Worm (Caenorhabditis elegans) whole organism, L2 larva: ENCODE data around the gene Y70C5C.1.

Experiments
- R02D3.7 ChIP-seq: fragments of 150-350 bp; optimal IDR thresholded peaks from 2 replicates; lab custom pipeline; 2014; ENCODE audit warnings: missing biosample characterization, missing genetic modification characterization
- Y55F3AM.14 ChIP-seq: fragments of 200-800 bp; sonication (Bioruptor generic); optimal IDR thresholded peaks from 2 replicates; lab custom pipeline; 2018; ENCODE audit warnings: mild to moderate bottlenecking, missing genetic modification characterization, missing compliant biosample characterization
- ZK546.5 ChIP-seq: sonication (generic microtip); optimal IDR thresholded peaks from 2 replicates; lab custom pipeline; 2017; ENCODE audit warnings: missing biosample characterization, missing genetic modification characterization
- aly-2 ChIP-seq: fragments of 150-350 bp; optimal IDR thresholded peaks from 2 replicates; lab custom pipeline; 2014; ENCODE audit warnings: missing biosample characterization, missing genetic modification characterization
- ama-1 ChIP-seq: fragments of 150-350 bp; optimal IDR thresholded peaks from 2 replicates; lab custom pipeline; 2018; ENCODE audit warnings: inconsistent platforms
- blmp-1 ChIP-seq: sonication (generic microtip); optimal IDR thresholded peaks from 2 replicates; lab custom pipeline; 2017; ENCODE audit warnings: missing genetic modification characterization, mild to moderate bottlenecking, missing compliant biosample characterization, antibody characterized with exemption, moderate library complexity; ENCODE audit not compliant: insufficient read depth
- ceh-82 ChIP-seq: fragments of 150-350 bp; optimal IDR thresholded peaks from 2 replicates; lab custom pipeline; 2014; ENCODE audit warnings: missing biosample characterization, missing genetic modification characterization
- crh-2 ChIP-seq: sonication (generic microtip); optimal IDR thresholded peaks from 2 replicates; lab custom pipeline; 2017; ENCODE audit warnings: missing biosample characterization, missing genetic modification characterization
- dmd-4 ChIP-seq: sonication (generic microtip); optimal IDR thresholded peaks from 2 replicates; lab custom pipeline; 2017; ENCODE audit warnings: missing biosample characterization, missing genetic modification characterization
- egl-27 ChIP-seq: sonication (generic microtip); optimal IDR thresholded peaks from 3 replicates; lab custom pipeline; 2017; ENCODE audit warnings: missing biosample characterization, missing genetic modification reagents, missing genetic modification characterization
- elt-1 ChIP-seq: fragments of 150-350 bp; optimal IDR thresholded peaks from 2 replicates; lab custom pipeline; 2014; ENCODE audit warnings: missing biosample characterization, missing genetic modification characterization
- elt-3 ChIP-seq: sonication (generic microtip); optimal IDR thresholded peaks from 2 replicates; lab custom pipeline; 2017; ENCODE audit warnings: missing biosample characterization, missing genetic modification characterization
- lin-11 ChIP-seq: fragments of 150-350 bp; sonication (generic microtip); optimal IDR thresholded peaks from 2 replicates; lab custom pipeline; 2014; ENCODE audit warnings: missing biosample characterization, missing genetic modification characterization, inconsistent platforms, mixed read lengths
- lin-13 ChIP-seq: fragments of 150-350 bp; optimal IDR thresholded peaks from 2 replicates; lab custom pipeline; 2014; ENCODE audit warnings: missing biosample characterization, missing genetic modification reagents, missing genetic modification characterization
- lin-39 ChIP-seq: fragments of 150-350 bp; optimal IDR thresholded peaks from 2 replicates; lab custom pipeline; 2014; ENCODE audit warnings: missing biosample characterization, missing genetic modification reagents, missing genetic modification characterization
- lsy-2 ChIP-seq, 2 experiments: fragments of 150-350 bp in 1 of 2; sonication (generic microtip) in 1 of 2; optimal IDR thresholded peaks; 2 replicates each; lab custom pipeline; 2014 to 2017; ENCODE audit warnings: missing biosample characterization in 2 of 2, missing genetic modification characterization in 2 of 2
- mab-5 ChIP-seq: fragments of 150-350 bp; optimal IDR thresholded peaks from 2 replicates; lab custom pipeline; 2014; ENCODE audit warnings: missing biosample characterization, missing genetic modification characterization
- mdl-1 ChIP-seq, 2 experiments: fragments of 150-350 bp in 1 of 2; sonication (generic microtip) in 1 of 2; optimal IDR thresholded peaks; 2 replicates each; lab custom pipeline; 2017; ENCODE audit warnings: missing biosample characterization in 2 of 2, missing genetic modification characterization in 2 of 2
- nhr-10 ChIP-seq: sonication (generic microtip); optimal IDR thresholded peaks from 2 replicates; lab custom pipeline; 2017; ENCODE audit warnings: missing biosample characterization, missing genetic modification characterization
- nhr-11 ChIP-seq: fragments of 150-350 bp; optimal IDR thresholded peaks from 2 replicates; lab custom pipeline; 2014; ENCODE audit warnings: missing biosample characterization, missing genetic modification characterization
- nhr-129 ChIP-seq: fragments of 150-350 bp; optimal IDR thresholded peaks from 2 replicates; lab custom pipeline; 2014; ENCODE audit warnings: missing biosample characterization, missing genetic modification characterization
- nhr-21 ChIP-seq: fragments of 150-350 bp; optimal IDR thresholded peaks from 2 replicates; lab custom pipeline; 2014; ENCODE audit warnings: missing biosample characterization, missing genetic modification characterization
- nhr-23 ChIP-seq: fragments of 150-350 bp; optimal IDR thresholded peaks from 2 replicates; lab custom pipeline; 2014; ENCODE audit warnings: missing biosample characterization, missing genetic modification reagents, missing genetic modification characterization
- nhr-237 ChIP-seq: fragments of 150-350 bp; optimal IDR thresholded peaks from 2 replicates; lab custom pipeline; 2014; ENCODE audit warnings: missing biosample characterization, missing genetic modification characterization
- nhr-25 ChIP-seq: fragments of 150-350 bp; sonication (generic microtip); optimal IDR thresholded peaks from 3 replicates; lab custom pipeline; 2014; ENCODE audit warnings: missing biosample characterization, missing genetic modification characterization
- nhr-6 ChIP-seq: fragments of 150-350 bp; optimal IDR thresholded peaks from 2 replicates; lab custom pipeline; 2014; ENCODE audit warnings: missing biosample characterization, missing genetic modification characterization
- nhr-77 ChIP-seq: fragments of 150-350 bp; optimal IDR thresholded peaks from 2 replicates; lab custom pipeline; 2014; ENCODE audit warnings: missing biosample characterization, missing genetic modification characterization
- sem-4 ChIP-seq: fragments of 150-350 bp; optimal IDR thresholded peaks from 2 replicates; lab custom pipeline; 2014; ENCODE audit warnings: missing biosample characterization, missing genetic modification reagents, missing genetic modification characterization
- skn-1 ChIP-seq: sonication (generic microtip); optimal IDR thresholded peaks from 2 replicates; lab custom pipeline; 2017; ENCODE audit warnings: missing biosample characterization, missing genetic modification characterization
- snpc-4 ChIP-seq: fragments of 150-350 bp; optimal IDR thresholded peaks from 2 replicates; lab custom pipeline; 2014; ENCODE audit warnings: missing biosample characterization, missing genetic modification characterization
- unc-39 ChIP-seq: fragments of 150-350 bp; optimal IDR thresholded peaks from 2 replicates; lab custom pipeline; 2014; ENCODE audit warnings: missing biosample characterization, missing genetic modification characterization
- unc-55 ChIP-seq: fragments of 150-350 bp; sonication (generic microtip); optimal IDR thresholded peaks from 3 replicates; lab custom pipeline; 2014; ENCODE audit warnings: missing biosample characterization, missing genetic modification reagents, missing genetic modification characterization
- unc-62 ChIP-seq: fragments of 150-350 bp; optimal IDR thresholded peaks from 2 replicates; lab custom pipeline; 2014; ENCODE audit warnings: missing biosample characterization, missing genetic modification reagents, missing genetic modification characterization
- ztf-1 ChIP-seq: fragments of 200-800 bp; sonication (Bioruptor generic); conservative IDR thresholded peaks from 2 replicates; pipeline ENCODE4 v1.3.6; 2022; ENCODE audit warnings: missing genetic modification characterization, missing compliant biosample characterization

The Y70C5C.1 gene

DNA sequence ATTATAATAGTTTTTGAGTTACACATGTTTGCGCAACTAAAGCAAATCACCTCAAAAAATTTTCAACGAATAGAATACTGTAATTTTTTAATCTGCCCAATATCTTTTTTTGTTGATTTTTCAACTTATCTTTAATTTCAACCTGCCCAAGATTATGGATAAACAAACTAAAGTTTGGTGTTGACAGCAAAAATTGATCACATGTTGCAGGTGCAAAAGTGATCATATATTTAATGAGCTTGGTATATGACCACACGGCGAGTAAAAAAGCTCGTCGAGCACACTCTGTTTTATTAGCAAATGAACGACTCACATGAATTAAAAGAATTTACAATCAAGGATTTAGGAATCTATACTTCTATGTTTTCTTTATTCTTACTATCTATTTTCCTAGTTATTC lies 24.5 kb upstream of the Y70C5C.1 start, which contains the start of gene srz-1:
srz-1 (plus strand) TSS at position 301 of the 400 bp plus-strand sequence.
- TF ChIP-seq ZK546.5 (tag; lab: Kevin White, UChicago) (no peak), nhr-237 (tag; lab: Kevin White, UChicago) (no peak), skn-1 (tag; lab: Kevin White, UChicago) (no peak), aly-2 (tag; lab: Kevin White, UChicago) (no peak), nhr-23 (no peak), R02D3.7 (tag; lab: Kevin White, UChicago) (no peak), lin-11 (tag; lab: Kevin White, UChicago) (no peak), dmd-4 (no peak)

DNA sequence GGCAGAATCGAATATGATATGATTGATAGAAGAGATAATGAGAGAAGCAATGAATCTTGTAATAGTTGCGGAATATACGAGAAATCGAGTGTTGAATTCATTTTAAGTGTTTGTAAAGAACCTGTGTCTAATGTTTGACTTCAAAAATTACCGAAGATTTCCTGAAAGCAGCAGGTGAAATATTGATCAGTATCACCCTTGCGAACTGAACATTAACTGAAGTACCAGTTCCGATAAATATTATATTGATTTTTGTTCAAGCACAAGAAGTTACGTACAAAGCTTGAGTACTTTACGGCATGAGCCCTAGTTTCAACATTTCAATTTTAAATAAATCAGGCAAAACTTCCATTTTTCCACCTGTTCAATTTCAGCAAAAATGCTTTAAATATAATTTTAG lies 20.8 kb upstream of the Y70C5C.1 start, which contains the start of gene srz-103:
srz-103 (minus strand) TSS at position 101 of the 400 bp plus-strand sequence.
- TF ChIP-seq mab-5 (tag; lab: Kevin White, UChicago) (no peak), dmd-4 (no peak), egl-27 (tag; lab: Kevin White, UChicago) (no peak), aly-2 (tag; lab: Kevin White, UChicago) (no peak), unc-55 (GFP tag; lab: Kevin White, UChicago) (no peak), blmp-1 (tag; lab: Kevin White, UChicago) (no peak), ceh-82 (tag; lab: Kevin White, UChicago) (no peak), nhr-11 (tag; lab: Kevin White, UChicago) (no peak), lin-11 (tag; lab: Kevin White, UChicago) (no peak), ZK546.5 (tag; lab: Kevin White, UChicago) (no peak), unc-39 (tag; lab: Kevin White, UChicago) (no peak), nhr-6 (tag; lab: Kevin White, UChicago) (no peak), nhr-77 (tag; lab: Kevin White, UChicago) (no peak), unc-62 (GFP tag; lab: Kevin White, UChicago) (no peak), ztf-1 (GFP tag; lab: Robert Waterston, UW) (no peak)

DNA sequence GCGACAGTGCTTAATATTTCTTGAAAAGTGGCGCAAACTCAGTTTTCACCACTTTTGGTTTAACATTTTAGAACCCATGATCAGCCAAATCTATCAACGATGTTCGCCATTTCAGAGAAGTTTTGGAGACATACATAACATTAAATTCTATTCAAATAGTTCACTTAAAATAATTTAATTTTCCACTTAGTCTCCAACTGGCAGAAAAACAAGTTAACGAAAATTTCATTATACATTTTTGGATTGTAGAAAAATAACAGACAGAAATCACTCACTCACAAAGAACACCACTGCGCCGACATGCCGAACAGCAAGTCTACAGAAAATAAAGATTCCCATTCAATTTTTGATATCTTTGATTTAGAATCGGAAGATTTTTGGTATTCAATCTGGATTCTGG lies 20.0 kb upstream of the Y70C5C.1 start, which contains the start of gene srw-44:
srw-44 (plus strand) TSS at position 301 of the 400 bp plus-strand sequence.
- TF ChIP-seq ama-1 (no peak), lin-39 (tag; lab: Kevin White, UChicago) (no peak), unc-39 (tag; lab: Kevin White, UChicago) (no peak), mdl-1 (tag; optimal IDR thresholded peaks at IDR 0.05; lab: Kevin White, UChicago) (no peak), nhr-21 (tag; lab: Kevin White, UChicago) (no peak), elt-1 (tag; lab: Kevin White, UChicago) (no peak), lin-13 (GFP tag; lab: Kevin White, UChicago) (no peak), nhr-10 (tag; lab: Kevin White, UChicago) (no peak), lsy-2 (tag; optimal IDR thresholded peaks at IDR 0.05; lab: Kevin White, UChicago) (no peak), sem-4 (tag; lab: Kevin White, UChicago) (no peak), nhr-25 (tag; lab: Kevin White, UChicago) (no peak), unc-62 (GFP tag; lab: Kevin White, UChicago) (no peak), ZK546.5 (tag; lab: Kevin White, UChicago) (no peak), snpc-4 (tag; lab: Kevin White, UChicago) (no peak), nhr-77 (tag; lab: Kevin White, UChicago) (no peak)

DNA sequence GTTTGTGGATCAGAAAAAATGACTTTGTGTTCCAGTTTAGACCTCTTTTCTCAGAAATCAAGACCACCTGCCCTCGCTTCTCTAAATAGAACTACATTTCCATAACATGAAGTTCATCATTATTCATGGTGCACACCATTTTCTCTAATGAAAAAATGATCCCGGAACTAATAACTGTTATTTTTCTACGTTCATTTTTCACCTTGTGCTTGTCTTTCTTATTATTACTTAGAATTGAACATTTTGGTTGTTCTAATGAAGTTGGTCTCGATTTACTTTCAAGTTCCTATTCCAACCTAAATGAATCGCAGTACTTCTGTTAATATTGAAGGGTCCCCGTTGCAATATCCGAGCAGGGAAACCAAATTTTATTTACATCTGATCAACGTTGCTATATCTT lies 17.1 kb upstream of the Y70C5C.1 start, which contains the start of gene srw-36:
srw-36 (plus strand) TSS at position 301 of the 400 bp plus-strand sequence.
- no peak for TF ChIP-seq ztf-1 (GFP tag; lab: Robert Waterston, UW)
- TF ChIP-seq, all 48 proteins: peak for 0

DNA sequence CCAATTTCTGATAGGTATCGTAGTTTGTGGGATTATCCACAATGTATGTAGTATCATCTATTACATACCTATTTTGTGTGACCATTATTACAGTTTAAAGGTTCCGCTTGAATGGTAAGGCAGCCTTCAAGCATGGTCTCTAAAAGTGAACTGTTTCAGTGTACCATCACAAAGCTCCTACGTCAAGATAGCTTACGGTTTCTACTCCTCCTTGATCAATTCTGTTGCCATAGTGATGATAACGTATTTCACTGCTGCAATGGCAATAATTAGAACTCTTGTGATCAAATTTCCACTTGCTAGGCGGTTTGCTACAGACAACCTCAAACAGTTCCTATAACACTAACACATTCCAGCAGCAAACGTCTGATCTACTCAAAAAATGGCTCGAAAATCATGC lies 16.6 kb upstream of the Y70C5C.1 start:
- TF ChIP-seq crh-2, result no peak
- no peak for TF ChIP-seq lin-11 (tag; lab: Kevin White, UChicago)
- TF ChIP-seq nhr-6 (tag; lab: Kevin White, UChicago), result no peak
- no peak for TF ChIP-seq unc-39 (tag; lab: Kevin White, UChicago)
- no peak for TF ChIP-seq nhr-77 (tag; lab: Kevin White, UChicago)
- no peak for TF ChIP-seq ama-1
- no peak for TF ChIP-seq unc-55 (GFP tag; lab: Kevin White, UChicago)

DNA sequence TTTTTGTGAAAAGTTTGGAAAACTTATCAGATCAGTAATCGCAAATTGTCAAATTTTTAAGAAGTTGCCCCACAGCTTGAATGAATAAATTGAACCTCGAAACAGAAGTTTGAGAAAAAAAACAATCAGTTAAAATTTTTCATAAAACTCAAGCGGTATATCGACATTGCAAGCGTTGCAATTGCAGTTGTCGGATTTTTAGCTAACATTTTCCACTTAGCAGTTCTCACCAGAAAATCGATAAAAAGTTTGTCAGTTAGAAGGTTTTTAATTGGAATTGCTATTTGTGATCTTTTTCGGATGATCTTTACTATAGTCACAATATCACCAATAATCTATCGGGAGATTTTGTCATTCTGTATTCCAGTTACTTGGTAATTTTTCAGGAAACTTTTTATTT lies 14.3 kb upstream of the Y70C5C.1 start, which contains the start of gene srw-43:
srw-43 (plus strand) TSS at position 301 of the 400 bp plus-strand sequence.
- TF ChIP-seq Y55F3AM.14 (GFP tag; lab: Kevin White, UChicago), result no peak
- TF ChIP-seq unc-55 (GFP tag; lab: Kevin White, UChicago), result no peak
- TF ChIP-seq nhr-237 (tag; lab: Kevin White, UChicago), result no peak
- TF ChIP-seq lin-39 (tag; lab: Kevin White, UChicago), result no peak
- TF ChIP-seq nhr-129, result no peak
- TF ChIP-seq ama-1, result no peak
- TF ChIP-seq elt-3 (tag; lab: Kevin White, UChicago), result no peak
- TF ChIP-seq ZK546.5 (tag; lab: Kevin White, UChicago), result no peak
- no peak for TF ChIP-seq snpc-4 (tag; lab: Kevin White, UChicago)
- no peak for TF ChIP-seq dmd-4
- TF ChIP-seq, all 48 proteins: peak for 0
